Worm (Caenorhabditis elegans): Measurements from ENCODE around the gene mboa-1.
A peak's percentile ranks its signal among the peaks of the same experiment; 100 is the strongest.

mboa-1 gene

ce11 chrX:16076470-16076869 is 45.9 kb downstream of the mboa-1 start, which contains the start of gene C30F2.4:
C30F2.4 (minus strand) TSS chrX:16076570.
- TF ChIP-seq skn-1 (tag; optimal IDR thresholded peaks at IDR 0.05) (no peak), ceh-16 (tag; optimal IDR thresholded peaks at IDR 0.05) (no peak), fkh-10 (GFP tag; optimal IDR thresholded peaks at IDR 0.05) (no peak), daf-12 (tag; optimal IDR thresholded peaks at IDR 0.05) (no peak), nhr-76 (tag; optimal IDR thresholded peaks at IDR 0.05) (no peak), fos-1 (tag; optimal IDR thresholded peaks at IDR 0.05) (no peak)

DNA sequence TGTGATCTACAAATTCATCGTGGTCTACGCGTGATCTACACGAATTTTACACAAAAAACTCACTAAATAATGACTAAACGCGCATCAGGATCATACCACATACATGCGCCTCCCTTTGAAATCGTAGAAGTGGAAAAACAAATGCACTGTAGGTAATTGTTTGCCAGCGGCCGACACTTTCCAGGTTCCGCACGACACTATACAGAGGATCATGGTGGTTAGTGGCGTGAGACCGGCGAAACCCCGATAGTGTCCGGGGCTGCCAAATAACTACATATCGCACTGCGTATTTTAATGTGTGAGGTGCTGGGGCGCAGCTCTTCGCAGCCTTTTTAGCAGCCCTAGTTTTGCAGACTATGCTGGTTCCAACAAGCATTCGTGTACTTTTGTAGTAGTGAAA is 48.1 kb downstream of the mboa-1 start:
- no peak for TF ChIP-seq nhr-28 (tag; optimal IDR thresholded peaks at IDR 0.05)
- TF ChIP-seq fos-1 (tag; optimal IDR thresholded peaks at IDR 0.05), result no peak
- no peak for TF ChIP-seq egl-5 (tag; optimal IDR thresholded peaks at IDR 0.05)
- TF ChIP-seq nhr-237 (tag; optimal IDR thresholded peaks at IDR 0.05), result no peak
- no peak for TF ChIP-seq fkh-10 (GFP tag; optimal IDR thresholded peaks at IDR 0.05)
- no peak for TF ChIP-seq mdl-1 (tag; optimal IDR thresholded peaks at IDR 0.05)
- no peak for TF ChIP-seq aly-2 (tag; optimal IDR thresholded peaks at IDR 0.05)
- TF ChIP-seq nhr-11 (tag; optimal IDR thresholded peaks at IDR 0.05), result no peak
- no peak for TF ChIP-seq nhr-76 (tag; optimal IDR thresholded peaks at IDR 0.05)
- no peak for TF ChIP-seq hmg-11 (tag; optimal IDR thresholded peaks at IDR 0.05)
- no peak for TF ChIP-seq nhr-23 (tag; optimal IDR thresholded peaks at IDR 0.05)
- no peak for TF ChIP-seq lin-39 (tag; optimal IDR thresholded peaks at IDR 0.05)
- no peak for TF ChIP-seq ama-1 (optimal IDR thresholded peaks at IDR 0.05)
- TF ChIP-seq elt-1 (tag; optimal IDR thresholded peaks at IDR 0.05), result no peak
- TF ChIP-seq ztf-11 (tag; optimal IDR thresholded peaks at IDR 0.05), result no peak
- TF ChIP-seq ceh-16 (tag; optimal IDR thresholded peaks at IDR 0.05), result no peak
- no peak for TF ChIP-seq nhr-25 (tag; optimal IDR thresholded peaks at IDR 0.05)
- TF ChIP-seq nhr-12 (tag; optimal IDR thresholded peaks at IDR 0.05), result no peak
- no peak for TF ChIP-seq pha-4 (tag; optimal IDR thresholded peaks at IDR 0.05)
- no peak for TF ChIP-seq lin-15B (tag; optimal IDR thresholded peaks at IDR 0.05)

DNA sequence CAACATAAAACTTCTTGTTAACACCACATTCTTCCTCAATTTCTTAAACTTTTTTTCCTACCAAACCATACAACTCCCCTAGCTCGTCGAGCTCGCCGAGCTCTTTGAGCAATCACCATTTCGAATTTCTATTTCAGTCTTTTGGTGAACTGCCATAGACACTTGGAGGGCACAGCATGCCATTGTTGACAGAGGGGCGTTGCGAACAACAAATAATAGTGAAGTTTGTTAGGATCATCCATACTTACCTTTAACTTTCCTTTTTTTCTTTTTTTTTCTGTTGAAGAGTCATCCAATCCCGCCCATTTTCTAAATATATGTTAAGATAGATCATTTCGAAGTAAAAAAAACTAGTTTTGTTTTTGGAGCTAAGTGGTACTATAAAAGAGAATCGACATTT is 51.4 kb downstream of the mboa-1 start, which contains the start of gene idpp-14:
idpp-14 (plus strand) TSS at position 324 of the 400 bp plus-strand sequence.
- TF ChIP-seq pha-4 (tag; optimal IDR thresholded peaks at IDR 0.05) (peak; percentile 79), mdl-1 (tag; optimal IDR thresholded peaks at IDR 0.05) (no peak)
